Fruit fly (Drosophila melanogaster): Measurements from ENCODE around the gene CG17298.

CG17298 gene

DNA sequence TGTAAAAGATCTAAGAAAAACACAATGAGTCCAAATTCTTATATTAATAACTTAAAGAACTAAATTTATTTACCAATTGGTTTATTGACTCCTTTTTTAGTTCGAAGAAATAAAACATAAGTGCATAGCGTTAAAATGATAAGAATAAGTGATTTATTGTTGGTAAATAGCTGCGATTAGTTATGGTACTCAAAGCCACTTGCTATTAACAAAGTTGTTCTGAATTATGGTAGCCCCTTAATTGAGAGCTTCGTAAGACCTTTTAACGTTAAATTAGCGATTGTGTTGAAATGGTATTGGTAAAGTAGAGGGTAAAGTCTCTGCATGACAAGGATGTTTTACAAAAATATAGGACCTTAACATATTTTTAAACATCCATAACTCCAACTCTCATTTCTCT, 37.2 kb upstream of the CG17298 start:
- TF ChIP-seq vnd (GFP tag; IDR thresholded peaks at IDR 0.05; ENCODE audit: partially characterized antibody) (0 out of 3 replicates have a peak, but pooled peaks have one; percentile 17), exex (tag; optimal IDR thresholded peaks at IDR 0.05) (peak; percentile 96), pho (GFP tag; optimal IDR thresholded peaks at IDR 0.05) (no peak), CG12744 (GFP tag; optimal IDR thresholded peaks at IDR 0.05) (no peak), Six4 (GFP tag; optimal IDR thresholded peaks at IDR 0.05) (no peak), Hey (tag; optimal IDR thresholded peaks at IDR 0.05) (peak; percentile 48), Vsx1 (GFP tag; optimal IDR thresholded peaks at IDR 0.05) (peak; percentile 22), CG5245 (GFP tag; optimal IDR thresholded peaks at IDR 0.05) (no peak)

DNA sequence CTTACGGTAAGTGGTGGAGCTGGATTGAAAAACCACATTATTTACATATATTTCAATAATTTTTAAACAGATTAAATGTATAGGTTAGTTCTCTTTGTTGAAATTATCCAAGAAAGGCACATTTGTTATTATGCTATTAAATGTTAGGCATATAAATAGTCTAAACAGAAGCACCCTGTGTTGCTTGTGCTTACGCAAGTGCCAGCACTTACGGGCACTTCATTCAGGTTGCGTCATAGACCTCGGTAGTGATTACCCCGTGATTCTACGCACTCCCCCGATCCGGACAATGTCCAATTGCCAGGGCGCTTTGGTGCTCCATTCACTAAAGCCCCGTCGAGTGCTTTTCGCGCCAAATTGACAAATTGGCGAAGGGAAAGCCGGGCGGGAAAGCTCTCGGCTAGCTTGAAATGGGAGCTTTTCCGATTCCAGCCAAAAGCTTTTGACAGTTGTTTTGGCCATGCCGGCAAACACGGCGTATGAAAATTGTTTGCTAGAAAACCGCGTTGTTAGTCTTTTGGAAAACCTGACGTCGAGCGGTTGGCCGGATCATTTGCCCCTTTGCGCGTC, 36.4 kb upstream of the CG17298 start, which contains the start of gene ETHR:
Gene ETHR, plus strand, starts transcription at position 520 of the 570 bp plus-strand sequence.
- TF ChIP-seq Ravus (GFP tag; IDR thresholded peaks at IDR 0.05) (no peak), CG17802 (tag; optimal IDR thresholded peaks at IDR 0.05) (no peak), Asciz (GFP tag; optimal IDR thresholded peaks at IDR 0.05) (no peak), Dad (GFP tag; optimal IDR thresholded peaks at IDR 0.05) (no peak), CG14441 (GFP tag; IDR thresholded peaks at IDR 0.05) (peak; percentile 47; the same call in 1 of the 2 replicates), Lpt (GFP tag; optimal IDR thresholded peaks at IDR 0.05) (no peak), dan (GFP tag; IDR thresholded peaks at IDR 0.05) (no peak), Atf3 (GFP tag; optimal IDR thresholded peaks at IDR 0.05) (no peak), CG30431 (GFP tag; optimal IDR thresholded peaks at IDR 0.05) (no peak), tgo (GFP tag; IDR thresholded peaks at IDR 0.05) (peak; percentile 44; the same call in 1 of the 3 replicates), Gug (GFP tag; IDR thresholded peaks at IDR 0.05) (no peak), Gsc (GFP tag; IDR thresholded peaks at IDR 0.05) (no peak), Ssrp (tag; optimal IDR thresholded peaks at IDR 0.05) (no peak), Blimp-1 (GFP tag; optimal IDR thresholded peaks at IDR 0.05) (no peak), croc (GFP tag; conservative IDR thresholded peaks at IDR 0.05) (no peak), Atf-2 (GFP tag; optimal IDR thresholded peaks at IDR 0.05) (no peak), CG9215 (GFP tag; IDR thresholded peaks at IDR 0.05) (no peak), CG5953 (GFP tag; IDR thresholded peaks at IDR 0.05) (no peak), al (GFP tag; IDR thresholded peaks at IDR 0.05) (0 out of 2 replicates have a peak, but pooled peaks have one; percentile 30), sens (GFP tag) (peak; percentile 38), CG12744 (GFP tag; optimal IDR thresholded peaks at IDR 0.05) (peak; percentile 19), gt (GFP tag; IDR thresholded peaks at IDR 0.05) (no peak), Awh (GFP tag; IDR thresholded peaks at IDR 0.05) (no peak; the same call in 1 of the 2 replicates), CG9876 (GFP tag; optimal IDR thresholded peaks at IDR 0.05) (no peak), CG6791 (GFP tag; IDR thresholded peaks at IDR 0.05; ENCODE audit: partially characterized antibody) (no peak), CG3847 (GFP tag; IDR thresholded peaks at IDR 0.05) (no peak), jigr1 (GFP tag; IDR thresholded peaks at IDR 0.05) (no peak), CG8281 (tag; optimal IDR thresholded peaks at IDR 0.05) (peak; percentile 54), CG3407 (GFP tag; optimal IDR thresholded peaks at IDR 0.05) (no peak), ewg (GFP tag; optimal IDR thresholded peaks at IDR 0.05) (no peak), CG17361 (GFP tag; IDR thresholded peaks at IDR 0.05) (no peak), Hr51 (GFP tag; optimal IDR thresholded peaks at IDR 0.05) (peak in 1 of 2 experiments; percentile 71), fd96Cb (tag; optimal IDR thresholded peaks at IDR 0.05) (no peak), MTF-1 (GFP tag; optimal IDR thresholded peaks at IDR 0.05; ENCODE audit: borderline replicate concordance) (no peak), CG11695 (GFP tag; IDR thresholded peaks at IDR 0.05) (peak; percentile 62; the same call in 2 of the 3 replicates), CG18011 (GFP tag; optimal IDR thresholded peaks at IDR 0.05) (peak; percentile 43), CG18599 (GFP tag; optimal IDR thresholded peaks at IDR 0.05) (peak; percentile 67), CG17385 (GFP tag; optimal IDR thresholded peaks at IDR 0.05) (peak; percentile 51), NC2β (GFP tag; optimal IDR thresholded peaks at IDR 0.05) (no peak), CTCF (GFP tag; optimal IDR thresholded peaks at IDR 0.05) (peak; percentile 79), Mad (GFP tag; optimal IDR thresholded peaks at IDR 0.05) (no peak), HmgD (GFP tag; optimal IDR thresholded peaks at IDR 0.05) (no peak), tx (GFP tag; optimal IDR thresholded peaks at IDR 0.05) (no peak)

All from whole organism, embryonic.